Fruit fly (Drosophila melanogaster) whole organism, adult: ENCODE data around the gene CG31908.

Experiments
- CG1620 ChIP-seq: fragments of 200-800 bp; sonication (Bioruptor generic); optimal IDR thresholded peaks from 2 replicates; lab custom pipeline; 2016; ENCODE audit warnings: missing biosample characterization, missing genetic modification characterization
- CG33017 ChIP-seq: fragments of 200-800 bp; sonication (Bioruptor generic); optimal IDR thresholded peaks from 2 replicates; lab custom pipeline; 2018; ENCODE audit warnings: missing biosample characterization, mild to moderate bottlenecking, missing genetic modification characterization, moderate library complexity
- Clk ChIP-seq: fragments of 200-800 bp; sonication (Bioruptor generic); optimal IDR thresholded peaks from 2 replicates; lab custom pipeline; 2017; ENCODE audit warnings: missing biosample characterization, missing genetic modification characterization
- bab1 ChIP-seq: fragments of 200-800 bp; sonication (Bioruptor generic); optimal IDR thresholded peaks from 3 replicates; lab custom pipeline; 2019; ENCODE audit warnings: missing biosample characterization, mild to moderate bottlenecking, missing genetic modification characterization, moderate library complexity
- cic ChIP-seq: fragments of 200-800 bp; sonication (Bioruptor generic); optimal IDR thresholded peaks from 2 replicates; lab custom pipeline; 2017; ENCODE audit warnings: missing biosample characterization, mild to moderate bottlenecking, missing genetic modification characterization, moderate library complexity
- cnc ChIP-seq, 2 experiments: fragments of >200 bp; optimal IDR thresholded peaks; 2 replicates each; lab custom pipeline; 2017

dm6 chr2L:7025247-7025646 is 1.9 kb downstream of the CG31908 start:
- TF ChIP-seq bab1 (GFP tag; lab: Kevin White, UChicago), result no peak
- no peak for TF ChIP-seq cnc (optimal IDR thresholded peaks at IDR 0.05; lab: Kevin White, UChicago)
- TF ChIP-seq Clk (GFP tag; lab: Kevin White, UChicago), result no peak
- no peak for TF ChIP-seq CG33017 (tag; lab: Kevin White, UChicago)
- TF ChIP-seq cic (GFP tag; lab: Kevin White, UChicago), result no peak
- no peak for TF ChIP-seq CG1620 (GFP tag; lab: Kevin White, UChicago)
